Fruit fly (Drosophila melanogaster) whole organism, embryonic: Measurements from ENCODE around the gene CG14410.

Experiments
- Aef1 ChIP-seq: fragments of 200-800 bp; sonication (Bioruptor generic); IDR thresholded peaks from 3 replicates; pipeline ENCODE4 v1.3.6; 2022; ENCODE audit warnings: missing biosample characterization, missing genetic modification characterization
- CG10147 ChIP-seq: fragments of 200-800 bp; sonication (Bioruptor generic); optimal IDR thresholded peaks from 2 replicates; lab custom pipeline; 2019; ENCODE audit warnings: missing biosample characterization, mild to moderate bottlenecking, missing genetic modification characterization, moderate library complexity
- CG10209 ChIP-seq: fragments of 200-800 bp; sonication (Bioruptor generic); optimal IDR thresholded peaks from 3 replicates; lab custom pipeline; 2017; ENCODE audit warnings: missing biosample characterization, mild to moderate bottlenecking, missing genetic modification characterization, missing genetic modification reagents
- CG11560 ChIP-seq: fragments of 200-800 bp; sonication (Bioruptor generic); IDR thresholded peaks from 3 replicates; pipeline ENCODE4 v1.3.6; 2022; ENCODE audit warnings: missing biosample characterization, missing genetic modification characterization
- CG12071 ChIP-seq: fragments of 200-800 bp; sonication (Bioruptor generic); optimal IDR thresholded peaks from 3 replicates; lab custom pipeline; 2018; ENCODE audit warnings: missing biosample characterization, mild to moderate bottlenecking, missing genetic modification characterization
- CG12155 ChIP-seq: fragments of 200-800 bp; sonication (Bioruptor generic); optimal IDR thresholded peaks from 3 replicates; lab custom pipeline; 2016; ENCODE audit warnings: missing biosample characterization, missing genetic modification characterization
- CG12744 ChIP-seq: fragments of 200-800 bp; sonication (Bioruptor generic); optimal IDR thresholded peaks from 2 replicates; lab custom pipeline; 2016; ENCODE audit warnings: missing biosample characterization, missing genetic modification characterization
- CG13424 ChIP-seq: fragments of 200-800 bp; sonication (Bioruptor generic); optimal IDR thresholded peaks from 2 replicates; lab custom pipeline; 2019; ENCODE audit warnings: missing biosample characterization, mild to moderate bottlenecking, missing genetic modification characterization, moderate library complexity
- CG13624 ChIP-seq: fragments of 200-800 bp; sonication (Bioruptor generic); optimal IDR thresholded peaks from 2 replicates; lab custom pipeline; 2016; ENCODE audit warnings: missing biosample characterization, missing genetic modification characterization
- CG13775 ChIP-seq: fragments of 200-800 bp; sonication (Bioruptor generic); optimal IDR thresholded peaks from 3 replicates; lab custom pipeline; 2017; ENCODE audit warnings: missing biosample characterization, mild to moderate bottlenecking, missing genetic modification characterization
- CG14014 ChIP-seq: fragments of 200-800 bp; sonication (Bioruptor generic); IDR thresholded peaks from 2 replicates; pipeline ENCODE4 v1.3.6; 2022; ENCODE audit warnings: missing biosample characterization, missing genetic modification characterization
- CG15073 ChIP-seq: fragments of 200-800 bp; sonication (Bioruptor generic); optimal IDR thresholded peaks from 2 replicates; lab custom pipeline; 2016; ENCODE audit warnings: missing biosample characterization, missing genetic modification characterization
- CG1647 ChIP-seq: fragments of 200-800 bp; sonication (Bioruptor generic); optimal IDR thresholded peaks from 3 replicates; lab custom pipeline; 2016; ENCODE audit warnings: missing biosample characterization, missing genetic modification characterization
- CG17359 ChIP-seq: fragments of 200-800 bp; sonication (Bioruptor generic); optimal IDR thresholded peaks from 3 replicates; lab custom pipeline; 2018; ENCODE audit warnings: missing biosample characterization, mild to moderate bottlenecking, missing genetic modification characterization, moderate library complexity
- CG17385 ChIP-seq: fragments of 200-800 bp; sonication (Bioruptor generic); optimal IDR thresholded peaks from 3 replicates; lab custom pipeline; 2018; ENCODE audit warnings: missing biosample characterization, mild to moderate bottlenecking, missing genetic modification characterization
- CG2889 ChIP-seq: fragments of 200-800 bp; sonication (Bioruptor generic); IDR thresholded peaks from 3 replicates; pipeline ENCODE4 v1.3.6; 2022; ENCODE audit warnings: missing biosample characterization, missing genetic modification characterization
- CG31224 ChIP-seq: fragments of 200-800 bp; sonication (Bioruptor generic); IDR thresholded peaks from 2 replicates; pipeline ENCODE4 v1.3.6; 2022; ENCODE audit warnings: missing biosample characterization, missing genetic modification characterization
- CG33213 ChIP-seq: fragments of 200-800 bp; sonication (Bioruptor generic); optimal IDR thresholded peaks from 3 replicates; lab custom pipeline; 2016; ENCODE audit warnings: missing biosample characterization, missing genetic modification characterization
- CG3407 ChIP-seq: fragments of 200-800 bp; sonication (Bioruptor generic); optimal IDR thresholded peaks from 2 replicates; lab custom pipeline; 2018; ENCODE audit warnings: missing biosample characterization, mild to moderate bottlenecking, missing genetic modification characterization
- CG5245 ChIP-seq: fragments of 200-800 bp; sonication (Bioruptor generic); optimal IDR thresholded peaks from 3 replicates; lab custom pipeline; 2016; ENCODE audit warnings: missing biosample characterization, missing genetic modification characterization
- CG6813 ChIP-seq: fragments of 200-800 bp; sonication (Bioruptor generic); optimal IDR thresholded peaks from 2 replicates; lab custom pipeline; 2017; ENCODE audit warnings: missing biosample characterization, missing genetic modification characterization, mild to moderate bottlenecking, moderate library complexity, missing genetic modification reagents
- CG7786 ChIP-seq: fragments of 200-800 bp; sonication (Bioruptor generic); optimal IDR thresholded peaks from 2 replicates; lab custom pipeline; 2016; ENCODE audit warnings: missing biosample characterization, missing genetic modification characterization
- CG8944 ChIP-seq: fragments of 200-800 bp; sonication (Bioruptor generic); optimal IDR thresholded peaks from 3 replicates; lab custom pipeline; 2016; ENCODE audit warnings: missing biosample characterization, missing genetic modification characterization
- CG9215 ChIP-seq: fragments of 200-800 bp; sonication (Bioruptor generic); IDR thresholded peaks from 2 replicates; pipeline ENCODE4 v1.3.6; 2022; ENCODE audit warnings: missing biosample characterization, missing genetic modification characterization
- CG9876 ChIP-seq: fragments of 200-800 bp; sonication (Bioruptor generic); optimal IDR thresholded peaks from 2 replicates; lab custom pipeline; 2016; ENCODE audit warnings: missing biosample characterization, missing genetic modification characterization
- Dref ChIP-seq: fragments of 200-800 bp; sonication (Bioruptor generic); IDR thresholded peaks from 2 replicates; pipeline ENCODE4 v1.3.6; 2022; ENCODE audit warnings: missing biosample characterization, missing genetic modification characterization
- Fer1 ChIP-seq: fragments of 200-800 bp; sonication (Bioruptor generic); optimal IDR thresholded peaks from 2 replicates; lab custom pipeline; 2017; ENCODE audit warnings: missing biosample characterization, mild to moderate bottlenecking, missing genetic modification characterization
- Fer2 ChIP-seq: fragments of 200-800 bp; sonication (Bioruptor generic); optimal IDR thresholded peaks from 2 replicates; lab custom pipeline; 2018; ENCODE audit warnings: missing biosample characterization, mild to moderate bottlenecking, missing genetic modification characterization, moderate library complexity
- HLH3B ChIP-seq: fragments of 200-800 bp; sonication (Bioruptor generic); IDR thresholded peaks from 2 replicates; pipeline ENCODE4 v1.3.6; 2022; ENCODE audit warnings: missing biosample characterization, missing genetic modification characterization
- NFAT ChIP-seq: fragments of 200-800 bp; sonication (Bioruptor generic); IDR thresholded peaks from 2 replicates; pipeline ENCODE4 v1.3.6; 2022; ENCODE audit warnings: missing biosample characterization, missing genetic modification characterization
- Opbp ChIP-seq: fragments of 200-800 bp; sonication (Bioruptor generic); IDR thresholded peaks from 3 replicates; pipeline ENCODE4 v1.3.6; 2022; ENCODE audit warnings: missing biosample characterization, missing genetic modification characterization; ENCODE audit not compliant: partially characterized antibody
- Optix ChIP-seq: fragments of 200-800 bp; sonication (Bioruptor generic); IDR thresholded peaks from 3 replicates; pipeline ENCODE4 v1.3.6; 2022; ENCODE audit warnings: missing biosample characterization, missing genetic modification characterization
- Rx ChIP-seq: fragments of 200-800 bp; sonication (Bioruptor generic); IDR thresholded peaks from 2 replicates; pipeline ENCODE4 v1.3.6; 2022; ENCODE audit warnings: missing biosample characterization, missing genetic modification characterization
- Six4 ChIP-seq: fragments of 200-800 bp; sonication (Bioruptor generic); optimal IDR thresholded peaks from 2 replicates; lab custom pipeline; 2016; ENCODE audit warnings: missing biosample characterization, missing genetic modification characterization
- Trl ChIP-seq, 3 experiments: fragments of >200 bp in 2 of 3; fragments of 200-800 bp in 1 of 3; sonication (Bioruptor generic) in 1 of 3; optimal IDR thresholded peaks; 2 replicates in 1 of 3; 3 replicates in 2 of 3; lab custom pipeline; 2016 to 2017; ENCODE audit warnings: missing biosample characterization in 1 of 3, missing genetic modification characterization in 1 of 3
- aop ChIP-seq: fragments of 200-800 bp; sonication (Bioruptor generic); IDR thresholded peaks from 2 replicates; pipeline ENCODE4 v1.3.6; 2022; ENCODE audit warnings: missing biosample characterization, missing genetic modification characterization
- ase ChIP-seq: fragments of 200-800 bp; sonication (Bioruptor generic); IDR thresholded peaks from 3 replicates; pipeline ENCODE4 v1.3.6; 2022; ENCODE audit warnings: missing biosample characterization, missing genetic modification characterization
- chinmo ChIP-seq: fragments of 200-800 bp; sonication (Bioruptor generic); IDR thresholded peaks from 4 replicates; pipeline ENCODE4 v1.3.6; 2022; ENCODE audit warnings: missing biosample characterization, missing genetic modification characterization; ENCODE audit not compliant: partially characterized antibody
- ci ChIP-seq: fragments of 200-800 bp; sonication (Bioruptor generic); IDR thresholded peaks from 3 replicates; pipeline ENCODE4 v1.3.6; 2022; ENCODE audit warnings: missing biosample characterization, missing genetic modification characterization
- da ChIP-seq: fragments of 200-800 bp; sonication (Bioruptor generic); optimal IDR thresholded peaks from 2 replicates; lab custom pipeline; 2016; ENCODE audit warnings: missing biosample characterization, missing genetic modification characterization
- fru ChIP-seq: fragments of >200 bp; optimal IDR thresholded peaks from 2 replicates; lab custom pipeline; 2017
- gt ChIP-seq: fragments of 200-800 bp; sonication (Bioruptor generic); IDR thresholded peaks from 2 replicates; pipeline ENCODE4 v1.3.6; 2022; ENCODE audit warnings: missing biosample characterization, missing genetic modification characterization
- h ChIP-seq: fragments of >200 bp; optimal IDR thresholded peaks from 2 replicates; lab custom pipeline; 2017
- her ChIP-seq: fragments of 200-800 bp; sonication (Bioruptor generic); optimal IDR thresholded peaks from 2 replicates; lab custom pipeline; 2016; ENCODE audit warnings: missing biosample characterization, missing genetic modification characterization
- lbe ChIP-seq: fragments of 200-800 bp; sonication (Bioruptor generic); optimal IDR thresholded peaks from 2 replicates; lab custom pipeline; 2016; ENCODE audit warnings: missing biosample characterization, mild to moderate bottlenecking, missing genetic modification characterization
- lilli ChIP-seq: fragments of 200-800 bp; sonication (Bioruptor generic); optimal IDR thresholded peaks from 3 replicates; lab custom pipeline; 2016; ENCODE audit warnings: missing biosample characterization, missing genetic modification characterization
- pita ChIP-seq: fragments of 200-800 bp; sonication (Bioruptor generic); optimal IDR thresholded peaks from 2 replicates; lab custom pipeline; 2017; ENCODE audit warnings: missing biosample characterization, mild to moderate bottlenecking, missing genetic modification characterization
- run ChIP-seq: fragments of 200-800 bp; sonication (Bioruptor generic); optimal IDR thresholded peaks from 3 replicates; lab custom pipeline; 2018; ENCODE audit warnings: missing biosample characterization, mild to moderate bottlenecking, missing genetic modification characterization
- seq ChIP-seq: fragments of 200-800 bp; sonication (Bioruptor generic); IDR thresholded peaks from 2 replicates; pipeline ENCODE4 v1.3.6; 2022; ENCODE audit warnings: missing biosample characterization, missing genetic modification characterization
- tll ChIP-seq, 2 experiments: fragments of 200-800 bp in 1 of 2; fragments of >200 bp in 1 of 2; sonication (Bioruptor generic) in 1 of 2; optimal IDR thresholded peaks; 2 replicates each; lab custom pipeline; 2017 to 2019; ENCODE audit warnings: missing biosample characterization in 2 of 2, missing genetic modification characterization in 2 of 2, mild to moderate bottlenecking in 1 of 2, moderate library complexity in 1 of 2
- vvl ChIP-seq: fragments of 200-800 bp; sonication (Bioruptor generic); IDR thresholded peaks from 2 replicates; pipeline ENCODE4 v1.3.6; 2022; ENCODE audit warnings: missing biosample characterization, missing genetic modification characterization

Gene CG14410

DNA sequence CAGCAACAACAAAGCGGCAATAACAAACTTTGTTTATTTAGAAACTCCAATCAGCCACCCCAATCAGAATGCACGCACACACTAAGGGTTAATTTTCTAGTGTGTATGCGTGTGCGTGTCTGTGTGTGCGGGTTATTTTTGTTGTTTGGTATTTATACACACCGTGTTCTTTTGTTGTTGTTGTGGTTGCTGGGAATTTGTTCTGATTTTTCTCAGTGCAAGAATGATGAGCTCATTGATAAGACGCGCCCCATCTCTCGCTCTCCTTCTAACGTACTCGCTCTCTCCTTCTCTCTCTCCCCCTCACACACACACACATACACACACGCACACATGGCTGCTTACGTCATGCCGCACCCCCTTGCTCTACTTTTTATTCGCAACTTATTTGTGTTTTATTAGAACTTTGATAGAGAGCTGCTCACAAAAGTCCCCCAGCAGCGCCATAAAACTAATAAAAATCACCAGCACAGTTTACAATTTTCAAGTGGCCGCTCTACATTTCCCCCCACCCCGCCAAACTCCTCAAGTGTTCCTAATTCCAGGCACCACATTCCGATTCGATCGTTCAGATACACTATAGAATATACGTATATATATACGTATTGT, 3.3 kb downstream of the CG14410 start (continued):
- 0 out of 4 replicates have a peak, but pooled peaks have one; percentile 68 for TF ChIP-seq chinmo (GFP tag; lab: Robert Waterston, UW)
- peak; percentile 51; the same call in 1 of the 2 replicates for TF ChIP-seq HLH3B
- peak; percentile 7 for TF ChIP-seq CG6813 (GFP tag; lab: Kevin White, UChicago)
- no peak for TF ChIP-seq pita
- no peak for TF ChIP-seq run (tag; lab: Kevin White, UChicago)
- TF ChIP-seq CG9876 (GFP tag; lab: Kevin White, UChicago): peak; percentile 73
- peak; percentile 71 for TF ChIP-seq her (GFP tag; lab: Kevin White, UChicago)
- TF ChIP-seq vvl: peak; percentile 80
- TF ChIP-seq lilli: peak; percentile 59
- peak; percentile 66; the same call in 1 of the 2 replicates for TF ChIP-seq NFAT (GFP tag; lab: Robert Waterston, UW)
- no peak for TF ChIP-seq Dref (GFP tag; lab: Robert Waterston, UW)
- peak; percentile 42 for TF ChIP-seq CG17385 (GFP tag; lab: Kevin White, UChicago)
- TF ChIP-seq aop (GFP tag; lab: Robert Waterston, UW): no peak
- no peak for TF ChIP-seq CG2889 (GFP tag; lab: Robert Waterston, UW)
- TF ChIP-seq CG7786 (GFP tag; lab: Kevin White, UChicago): peak; percentile 63
- TF ChIP-seq Fer1 (GFP tag; lab: Kevin White, UChicago): peak; percentile 17
- no peak for TF ChIP-seq CG3407
- no peak for TF ChIP-seq Fer2 (tag; lab: Kevin White, UChicago)
- peak; percentile 53; the same call in 1 of the 3 replicates for TF ChIP-seq Optix (GFP tag; lab: Robert Waterston, UW)
- 0 out of 2 replicates have a peak, but pooled peaks have one; percentile 10 for TF ChIP-seq CG9215 (GFP tag; lab: Robert Waterston, UW)
- peak; percentile 33 for TF ChIP-seq CG10209
- peak; percentile 26 for TF ChIP-seq CG13775 (GFP tag; lab: Kevin White, UChicago)
- no peak for TF ChIP-seq Six4 (GFP tag; lab: Kevin White, UChicago)
- TF ChIP-seq h (lab: Kevin White, UChicago): no peak
- TF ChIP-seq lbe (GFP tag; lab: Kevin White, UChicago): no peak
- TF ChIP-seq CG31224 (GFP tag; lab: Robert Waterston, UW): peak; percentile 47
- no peak for TF ChIP-seq fru
- TF ChIP-seq Opbp (GFP tag; lab: Robert Waterston, UW): no peak
- peak; percentile 4 for TF ChIP-seq CG5245 (GFP tag; lab: Kevin White, UChicago)
- TF ChIP-seq CG33213 (GFP tag; lab: Kevin White, UChicago): peak; percentile 15
- peak; percentile 37 for TF ChIP-seq CG13624 (GFP tag; lab: Kevin White, UChicago)
- TF ChIP-seq CG15073: no peak
- peak; percentile 22 for TF ChIP-seq CG13424 (tag; lab: Kevin White, UChicago)
- TF ChIP-seq CG10147: no peak
- peak; percentile 29 for TF ChIP-seq CG12744 (GFP tag; lab: Kevin White, UChicago)
- peak; percentile 2 for TF ChIP-seq CG12071
- TF ChIP-seq CG1647 (GFP tag; lab: Kevin White, UChicago): peak; percentile 7
- TF ChIP-seq CG12155 (GFP tag; lab: Kevin White, UChicago): peak; percentile 33
- no peak for TF ChIP-seq gt (GFP tag; lab: Robert Waterston, UW)
- peak; percentile 46; the same call in 1 of the 2 replicates for TF ChIP-seq seq (GFP tag; lab: Robert Waterston, UW)
- TF ChIP-seq CG8944 (GFP tag; lab: Kevin White, UChicago): peak; percentile 49
- peak; percentile 67; the same call in 2 of the 3 replicates for TF ChIP-seq ci (GFP tag; lab: Robert Waterston, UW)
- TF ChIP-seq Aef1 (GFP tag; lab: Robert Waterston, UW): peak; percentile 71
- TF ChIP-seq CG17359 (tag; lab: Kevin White, UChicago): peak; percentile 19
- peak; percentile 15; the same call in 1 of the 3 replicates for TF ChIP-seq ase (GFP tag; lab: Robert Waterston, UW)
- no peak for TF ChIP-seq Rx (GFP tag; lab: Robert Waterston, UW)
- TF ChIP-seq CG11560: no peak
- TF ChIP-seq CG14014 (GFP tag; lab: Robert Waterston, UW): peak; percentile 47; the same call in 1 of the 2 replicates
- TF ChIP-seq da (GFP tag; lab: Kevin White, UChicago): peak; percentile 15
- TF ChIP-seq Trl (optimal IDR thresholded peaks at IDR 0.05; lab: Kevin White, UChicago): peak in 1 of 2 experiments; percentile 83
- peak; percentile 65 for TF ChIP-seq Trl (GFP tag; optimal IDR thresholded peaks at IDR 0.05; lab: Kevin White, UChicago)
- TF ChIP-seq tll (GFP tag; optimal IDR thresholded peaks at IDR 0.05; lab: Kevin White, UChicago): no peak
